Fruit fly (Drosophila melanogaster) whole organism, embryonic: ENCODE measurements around the gene amos.
A peak's percentile ranks its signal among the peaks of the same experiment; 100 is the strongest.

ENCODE experiments used
- Awh ChIP-seq: fragments of 200-800 bp; sonication (Bioruptor generic); IDR thresholded peaks from 2 replicates; pipeline ENCODE4, ENCODE4 v1.3.6; 2022; ENCODE audit warnings: missing biosample characterization, missing genetic modification characterization
- CG10147 ChIP-seq: fragments of 200-800 bp; sonication (Bioruptor generic); optimal IDR thresholded peaks from 2 replicates; lab custom pipeline; 2019; ENCODE audit warnings: missing biosample characterization, mild to moderate bottlenecking, missing genetic modification characterization, moderate library complexity
- CG10321 ChIP-seq: fragments of 200-800 bp; sonication (Bioruptor generic); IDR thresholded peaks from 2 replicates; pipeline ENCODE4 v1.3.6; 2022; ENCODE audit warnings: missing biosample characterization, missing genetic modification characterization
- CG10543 ChIP-seq: fragments of 200-800 bp; sonication (Bioruptor generic); optimal IDR thresholded peaks from 3 replicates; lab custom pipeline; 2017; ENCODE audit warnings: missing biosample characterization, mild to moderate bottlenecking, missing genetic modification characterization, moderate library complexity
- CG10979 ChIP-seq: fragments of 200-800 bp; sonication (Bioruptor generic); optimal IDR thresholded peaks from 2 replicates; lab custom pipeline; 2018; ENCODE audit warnings: missing biosample characterization, mild to moderate bottlenecking, missing genetic modification characterization, moderate library complexity
- CG11504 ChIP-seq: fragments of 200-800 bp; sonication (Bioruptor generic); optimal IDR thresholded peaks from 3 replicates; lab custom pipeline; 2019; ENCODE audit warnings: missing biosample characterization, mild to moderate bottlenecking, missing genetic modification characterization, moderate library complexity
- CG31224 ChIP-seq: fragments of 200-800 bp; sonication (Bioruptor generic); IDR thresholded peaks from 2 replicates; pipeline ENCODE4 v1.3.6; 2022; ENCODE audit warnings: missing biosample characterization, missing genetic modification characterization
- CG3838 ChIP-seq: fragments of 200-800 bp; sonication (Bioruptor generic); optimal IDR thresholded peaks from 3 replicates; lab custom pipeline; 2016; ENCODE audit warnings: missing biosample characterization, missing genetic modification characterization
- CG5953 ChIP-seq: fragments of 200-800 bp; sonication (Bioruptor generic); IDR thresholded peaks from 2 replicates; pipeline ENCODE4 v1.3.6; 2022; ENCODE audit warnings: missing biosample characterization, missing genetic modification characterization
- CG7271 ChIP-seq: fragments of 200-800 bp; sonication (Bioruptor generic); optimal IDR thresholded peaks from 2 replicates; lab custom pipeline; 2018; ENCODE audit warnings: missing biosample characterization, mild to moderate bottlenecking, missing genetic modification characterization, moderate library complexity
- CG7987 ChIP-seq: fragments of 200-800 bp; sonication (Bioruptor generic); optimal IDR thresholded peaks from 2 replicates; lab custom pipeline; 2018; ENCODE audit warnings: missing biosample characterization, mild to moderate bottlenecking, missing genetic modification characterization, moderate library complexity
- CG8359 ChIP-seq: fragments of 200-800 bp; sonication (Bioruptor generic); optimal IDR thresholded peaks from 2 replicates; lab custom pipeline; 2017; ENCODE audit warnings: missing biosample characterization, mild to moderate bottlenecking, missing genetic modification characterization, borderline replicate concordance
- CG9797 ChIP-seq: fragments of 200-800 bp; sonication (Bioruptor generic); optimal IDR thresholded peaks from 3 replicates; lab custom pipeline; 2018; ENCODE audit warnings: missing biosample characterization, mild to moderate bottlenecking, missing genetic modification characterization
- Drgx ChIP-seq: fragments of 200-800 bp; sonication (Bioruptor generic); IDR thresholded peaks from 2 replicates; pipeline ENCODE4 v1.3.6; 2022; ENCODE audit warnings: missing biosample characterization, missing genetic modification characterization
- Fer1 ChIP-seq: fragments of 200-800 bp; sonication (Bioruptor generic); optimal IDR thresholded peaks from 2 replicates; lab custom pipeline; 2017; ENCODE audit warnings: missing biosample characterization, mild to moderate bottlenecking, missing genetic modification characterization
- Med ChIP-seq: fragments of 200-800 bp; sonication (Bioruptor generic); peaks from one replicate; lab custom pipeline; 2016; ENCODE audit warnings: missing biosample characterization, missing genetic modification characterization, mild to moderate bottlenecking, inconsistent platforms, moderate library complexity
- Oli ChIP-seq: fragments of 200-800 bp; sonication (Bioruptor generic); optimal IDR thresholded peaks from 2 replicates; lab custom pipeline; 2018; ENCODE audit warnings: missing biosample characterization, mild to moderate bottlenecking, missing genetic modification characterization, moderate library complexity
- Optix ChIP-seq: fragments of 200-800 bp; sonication (Bioruptor generic); IDR thresholded peaks from 3 replicates; pipeline ENCODE4 v1.3.6; 2022; ENCODE audit warnings: missing biosample characterization, missing genetic modification characterization
- Side ChIP-seq: fragments of 200-800 bp; sonication (Bioruptor generic); optimal IDR thresholded peaks from 2 replicates; lab custom pipeline; 2016; ENCODE audit warnings: missing biosample characterization, missing genetic modification characterization
- Taf1 ChIP-seq: fragments of 200-800 bp; sonication (Bioruptor generic); IDR thresholded peaks from 2 replicates; pipeline ENCODE4 v1.3.6; 2022; ENCODE audit warnings: missing biosample characterization, missing genetic modification characterization
- Xrp1 ChIP-seq: fragments of 200-800 bp; sonication (Bioruptor generic); IDR thresholded peaks from 2 replicates; pipeline ENCODE4 v1.3.6; 2022; ENCODE audit warnings: missing biosample characterization, missing genetic modification characterization
- chn ChIP-seq: fragments of 200-800 bp; sonication (Bioruptor generic); optimal IDR thresholded peaks from 2 replicates; lab custom pipeline; 2016; ENCODE audit warnings: missing biosample characterization, missing genetic modification characterization
- ci ChIP-seq: fragments of 200-800 bp; sonication (Bioruptor generic); IDR thresholded peaks from 3 replicates; pipeline ENCODE4 v1.3.6; 2022; ENCODE audit warnings: missing biosample characterization, missing genetic modification characterization
- corto ChIP-seq: fragments of 200-800 bp; sonication (Bioruptor generic); optimal IDR thresholded peaks from 2 replicates; lab custom pipeline; 2016; ENCODE audit warnings: missing biosample characterization, mild to moderate bottlenecking, missing genetic modification characterization, moderate library complexity
- croc ChIP-seq: fragments of 200-800 bp; sonication (Bioruptor generic); conservative IDR thresholded peaks from 3 replicates; pipeline ENCODE4 v1.3.6; 2022; ENCODE audit warnings: missing biosample characterization, missing genetic modification characterization
- crol ChIP-seq: fragments of 200-800 bp; sonication (Bioruptor generic); IDR thresholded peaks from 2 replicates; pipeline ENCODE4 v1.3.6; 2022; ENCODE audit warnings: missing biosample characterization, missing genetic modification characterization
- cwo ChIP-seq: fragments of 200-800 bp; sonication (Bioruptor generic); optimal IDR thresholded peaks from 3 replicates; lab custom pipeline; 2017; ENCODE audit warnings: missing biosample characterization, missing genetic modification characterization, mild to moderate bottlenecking, moderate library complexity, missing genetic modification reagents
- dimm ChIP-seq: fragments of 200-800 bp; sonication (Bioruptor generic); IDR thresholded peaks from 2 replicates; pipeline ENCODE4 v1.3.6; 2022; ENCODE audit warnings: missing biosample characterization, missing genetic modification characterization
- gem ChIP-seq: fragments of 200-800 bp; sonication (Bioruptor generic); optimal IDR thresholded peaks from 2 replicates; lab custom pipeline; 2019; ENCODE audit warnings: missing biosample characterization, mild to moderate bottlenecking, missing genetic modification characterization, moderate library complexity
- grn ChIP-seq: fragments of 200-800 bp; sonication (Bioruptor generic); optimal IDR thresholded peaks from 3 replicates; lab custom pipeline; 2017; ENCODE audit warnings: missing biosample characterization, missing genetic modification characterization
- insv ChIP-seq, 2 experiments: fragments of 200-800 bp; sonication (Bioruptor generic); optimal IDR thresholded peaks; 3 replicates each; lab custom pipeline; 2016 to 2018; ENCODE audit warnings: missing biosample characterization in 2 of 2, missing genetic modification characterization in 2 of 2
- nom ChIP-seq: fragments of 200-800 bp; sonication (Bioruptor generic); optimal IDR thresholded peaks from 2 replicates; lab custom pipeline; 2017; ENCODE audit warnings: missing biosample characterization, missing genetic modification characterization, mild to moderate bottlenecking, moderate library complexity, missing genetic modification reagents
- org-1 ChIP-seq: fragments of 200-800 bp; sonication (Bioruptor generic); optimal IDR thresholded peaks from 2 replicates; lab custom pipeline; 2017; ENCODE audit warnings: missing biosample characterization, missing genetic modification characterization
- phol ChIP-seq: fragments of 200-800 bp; sonication (Bioruptor generic); optimal IDR thresholded peaks from 3 replicates; lab custom pipeline; 2018; ENCODE audit warnings: missing biosample characterization, mild to moderate bottlenecking, missing genetic modification characterization, moderate library complexity
- pita ChIP-seq: fragments of 200-800 bp; sonication (Bioruptor generic); optimal IDR thresholded peaks from 2 replicates; lab custom pipeline; 2017; ENCODE audit warnings: missing biosample characterization, mild to moderate bottlenecking, missing genetic modification characterization
- prd ChIP-seq, 3 experiments: fragments of >200 bp in 2 of 3; fragments of 200-800 bp in 1 of 3; sonication (Bioruptor generic) in 1 of 3; optimal IDR thresholded peaks in 2 of 3; IDR thresholded peaks in 1 of 3; 2 replicates in 2 of 3; 3 replicates in 1 of 3; pipeline versions ENCODE4 v1.3.6 to Lab custom; 2017 to 2022; ENCODE audit warnings: missing biosample characterization in 1 of 3, missing genetic modification characterization in 1 of 3
- row ChIP-seq: fragments of 200-800 bp; sonication (Bioruptor generic); IDR thresholded peaks from 3 replicates; pipeline ENCODE4 v1.3.6; 2022; ENCODE audit warnings: missing biosample characterization, missing genetic modification characterization
- sens ChIP-seq: fragments of 200-800 bp; sonication (Bioruptor generic); peaks from one replicate; lab custom pipeline; 2016; ENCODE audit warnings: missing biosample characterization, missing genetic modification characterization
- sqz ChIP-seq: fragments of 200-800 bp; sonication (Bioruptor generic); optimal IDR thresholded peaks from 3 replicates; lab custom pipeline; 2018; ENCODE audit warnings: missing biosample characterization, mild to moderate bottlenecking, missing genetic modification characterization
- stc ChIP-seq: fragments of 200-800 bp; sonication (Bioruptor generic); IDR thresholded peaks from 2 replicates; pipeline ENCODE4 v1.3.6; 2022; ENCODE audit warnings: missing biosample characterization, missing genetic modification characterization
- tll ChIP-seq, 2 experiments: fragments of 200-800 bp in 1 of 2; fragments of >200 bp in 1 of 2; sonication (Bioruptor generic) in 1 of 2; optimal IDR thresholded peaks; 2 replicates each; lab custom pipeline; 2017 to 2019; ENCODE audit warnings: missing biosample characterization in 2 of 2, missing genetic modification characterization in 2 of 2, mild to moderate bottlenecking in 1 of 2, moderate library complexity in 1 of 2

The amos gene

DNA sequence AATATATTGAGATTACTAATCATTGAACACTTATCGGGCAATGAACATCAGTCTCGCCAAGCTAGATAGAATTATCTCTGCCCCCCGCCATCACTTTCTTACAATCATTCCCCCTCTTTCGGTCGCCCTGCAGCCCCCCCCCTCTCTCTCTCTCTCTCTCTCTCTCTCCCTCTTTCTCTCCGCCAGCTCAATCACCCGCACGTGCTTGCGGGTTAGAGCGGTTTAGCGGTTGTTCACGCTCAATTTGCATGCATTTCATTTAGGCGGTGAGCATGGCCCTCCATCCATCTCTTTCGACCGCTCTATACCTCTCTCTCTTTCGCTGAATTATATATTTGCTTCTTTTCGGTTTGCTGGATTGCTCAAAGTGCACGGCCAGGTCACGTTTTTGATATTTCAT is 32.4 kb upstream of the amos start (continued):
- TF ChIP-seq ci (GFP tag; lab: Robert Waterston, UW) (0 out of 3 replicates have a peak, but pooled peaks have one; percentile 21), stc (no peak), CG9797 (no peak), cwo (GFP tag; lab: Kevin White, UChicago) (peak; percentile 91), dimm (no peak), tll (GFP tag; optimal IDR thresholded peaks at IDR 0.05; lab: Kevin White, UChicago) (peak in 1 of 2 experiments; percentile 50), CG10321 (GFP tag; lab: Robert Waterston, UW) (peak; percentile 73), CG10147 (GFP tag; lab: Kevin White, UChicago) (no peak), CG10543 (GFP tag; lab: Kevin White, UChicago) (no peak), CG7987 (GFP tag; lab: Kevin White, UChicago) (peak; percentile 49), CG5953 (GFP tag; lab: Robert Waterston, UW) (peak; percentile 30; the same call in 1 of the 2 replicates), pita (GFP tag; lab: Kevin White, UChicago) (no peak), crol (GFP tag; lab: Robert Waterston, UW) (peak; percentile 94)

DNA sequence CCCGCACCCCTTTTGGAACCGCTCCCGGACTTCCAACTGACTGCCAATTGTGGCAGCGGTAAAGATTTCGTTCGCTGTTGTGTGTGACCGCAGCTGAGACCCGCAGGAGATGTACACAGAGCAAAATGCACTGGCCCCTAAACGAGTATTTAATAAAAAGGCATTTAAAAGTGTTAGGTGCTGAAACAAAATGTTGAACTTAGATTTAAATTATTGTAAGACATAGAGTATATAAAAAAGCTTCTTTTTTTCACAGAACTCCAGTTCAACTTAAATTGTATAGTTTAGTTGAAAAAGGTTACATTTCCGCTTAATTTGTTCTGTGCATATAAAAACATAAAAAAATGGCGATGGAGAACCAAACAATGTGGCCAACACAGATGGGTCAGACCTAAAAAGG is 31.4 kb upstream of the amos start:
- TF ChIP-seq phol (tag; lab: Kevin White, UChicago) (peak; percentile 1), ci (GFP tag; lab: Robert Waterston, UW) (0 out of 3 replicates have a peak, but pooled peaks have one; percentile 9), insv (GFP tag; optimal IDR thresholded peaks at IDR 0.05; lab: Kevin White, UChicago) (no peak), chn (GFP tag; lab: Kevin White, UChicago) (no peak), Taf1 (GFP tag; lab: Robert Waterston, UW) (no peak), Awh (GFP tag; lab: Robert Waterston, UW) (0 out of 2 replicates have a peak, but pooled peaks have one; percentile 4), sqz (GFP tag; lab: Kevin White, UChicago) (no peak), prd (optimal IDR thresholded peaks at IDR 0.05; lab: Kevin White, UChicago) (no peak), prd (GFP tag; IDR thresholded peaks at IDR 0.05; lab: Robert Waterston, UW) (no peak), row (GFP tag; lab: Robert Waterston, UW) (peak; percentile 31; the same call in 1 of the 3 replicates), Med (GFP tag; lab: Kevin White, UChicago) (peak; percentile 43), Drgx (GFP tag; lab: Robert Waterston, UW) (peak; percentile 82), Oli (tag; lab: Kevin White, UChicago) (no peak), CG31224 (GFP tag; lab: Robert Waterston, UW) (no peak), sens (peak; percentile 69), gem (peak; percentile 11), Side (no peak), CG8359 (GFP tag; lab: Kevin White, UChicago) (no peak), croc (GFP tag; lab: Robert Waterston, UW) (no peak), corto (GFP tag; lab: Kevin White, UChicago) (no peak), CG7271 (no peak), CG3838 (GFP tag; lab: Kevin White, UChicago) (no peak), org-1 (GFP tag; lab: Kevin White, UChicago) (no peak), Fer1 (GFP tag; lab: Kevin White, UChicago) (no peak), Optix (no peak), CG11504 (tag; lab: Kevin White, UChicago) (peak; percentile 5), nom (GFP tag; lab: Kevin White, UChicago) (peak; percentile 18), CG10979 (tag; lab: Kevin White, UChicago) (no peak), grn (GFP tag; lab: Kevin White, UChicago) (no peak), Xrp1 (GFP tag; lab: Robert Waterston, UW) (no peak)
- TF ChIP-seq, all 482 proteins: peak for 10
